Worm (Caenorhabditis elegans) whole organism, L1 larva: Measurements from ENCODE around the gene metl-18.

Experiments
- F16B12.6 ChIP-seq: fragments of 150-350 bp; optimal IDR thresholded peaks from 2 replicates; lab custom pipeline; 2014; ENCODE audit warnings: missing biosample characterization, missing genetic modification characterization
- blmp-1 ChIP-seq: fragments of 150-350 bp; optimal IDR thresholded peaks from 2 replicates; lab custom pipeline; 2014; ENCODE audit warnings: missing biosample characterization, missing genetic modification characterization
- dpl-1 ChIP-seq, 3 experiments: fragments of 150-350 bp in 2 of 3; sonication (generic microtip) in 1 of 3; optimal IDR thresholded peaks; 2 replicates each; lab custom pipeline; 2014 to 2017; ENCODE audit warnings: missing biosample characterization in 3 of 3, missing genetic modification characterization in 3 of 3, missing genetic modification reagents in 3 of 3
- dsc-1 ChIP-seq: sonication (generic microtip); optimal IDR thresholded peaks from 2 replicates; lab custom pipeline; 2016; ENCODE audit warnings: mild to moderate bottlenecking, missing genetic modification characterization, missing compliant biosample characterization
- efl-1 ChIP-seq, 4 experiments: fragments of 150-350 bp; optimal IDR thresholded peaks in 3 of 4; peaks in 1 of 4; 1 replicate in 1 of 4; 2 replicates in 3 of 4; lab custom pipeline; 2014; ENCODE audit warnings: missing biosample characterization in 2 of 4, missing genetic modification characterization in 2 of 4, missing genetic modification reagents in 2 of 4
- efl-3 ChIP-seq: fragments of 200-800 bp; sonication (Bioruptor generic); optimal IDR thresholded peaks from 2 replicates; lab custom pipeline; 2018; ENCODE audit warnings: mild to moderate bottlenecking, missing genetic modification characterization, missing compliant biosample characterization
- egl-27 ChIP-seq, 2 experiments: fragments of 150-350 bp in 1 of 2; sonication (generic microtip); optimal IDR thresholded peaks; 3 replicates each; lab custom pipeline; 2017 to 2018; ENCODE audit warnings: missing biosample characterization in 2 of 2, missing genetic modification characterization in 2 of 2, missing genetic modification reagents in 2 of 2
- elt-2 ChIP-seq: sonication (generic microtip); optimal IDR thresholded peaks from 2 replicates; lab custom pipeline; 2016; ENCODE audit warnings: missing genetic modification characterization, mild to moderate bottlenecking, inconsistent platforms, missing compliant biosample characterization, missing genetic modification reagents
- fkh-4 ChIP-seq: sonication (generic microtip); optimal IDR thresholded peaks from 2 replicates; lab custom pipeline; 2016; ENCODE audit warnings: missing compliant biosample characterization, missing genetic modification characterization, borderline replicate concordance
- fkh-8 ChIP-seq: sonication (generic microtip); optimal IDR thresholded peaks from 2 replicates; lab custom pipeline; 2016; ENCODE audit warnings: mild to moderate bottlenecking, missing genetic modification characterization, missing compliant biosample characterization
- hlh-4 ChIP-seq: sonication (generic microtip); optimal IDR thresholded peaks from 2 replicates; lab custom pipeline; 2016; ENCODE audit warnings: mild to moderate bottlenecking, missing genetic modification characterization, missing compliant biosample characterization
- hpl-2 ChIP-seq: fragments of 150-350 bp; optimal IDR thresholded peaks from 2 replicates; lab custom pipeline; 2014; ENCODE audit warnings: missing biosample characterization, missing genetic modification reagents, missing genetic modification characterization
- irx-1 ChIP-seq: sonication (generic microtip); optimal IDR thresholded peaks from 2 replicates; lab custom pipeline; 2016; ENCODE audit warnings: missing genetic modification characterization, missing compliant biosample characterization
- lin-13 ChIP-seq: fragments of 150-350 bp; optimal IDR thresholded peaks from 2 replicates; lab custom pipeline; 2014; ENCODE audit warnings: missing biosample characterization, missing genetic modification reagents, missing genetic modification characterization
- lin-15B ChIP-seq: fragments of 150-350 bp; sonication (generic microtip); optimal IDR thresholded peaks from 3 replicates; lab custom pipeline; 2014; ENCODE audit warnings: missing biosample characterization, missing genetic modification characterization
- lin-35 ChIP-seq, 2 experiments: fragments of 150-350 bp; optimal IDR thresholded peaks; 2 replicates each; lab custom pipeline; 2014; ENCODE audit warnings: missing biosample characterization in 2 of 2, missing genetic modification characterization in 2 of 2, missing genetic modification reagents in 2 of 2
- mdl-1 ChIP-seq, 2 experiments: fragments of 150-350 bp; optimal IDR thresholded peaks; 2 replicates each; lab custom pipeline; 2014 to 2017; ENCODE audit warnings: missing biosample characterization in 2 of 2, missing genetic modification characterization in 2 of 2, inconsistent platforms in 1 of 2
- mep-1 ChIP-seq: fragments of 150-350 bp; optimal IDR thresholded peaks from 2 replicates; lab custom pipeline; 2014; ENCODE audit warnings: missing biosample characterization, missing genetic modification characterization
- nhr-11 ChIP-seq: fragments of 150-350 bp; optimal IDR thresholded peaks from 2 replicates; lab custom pipeline; 2014; ENCODE audit warnings: missing biosample characterization, missing genetic modification characterization
- nhr-19 ChIP-seq: fragments of 200-800 bp; sonication (Bioruptor generic); conservative IDR thresholded peaks from 2 replicates; pipeline ENCODE4 v1.3.6; 2022; ENCODE audit warnings: missing genetic modification characterization, missing compliant biosample characterization
- nhr-20 ChIP-seq: sonication (generic microtip); optimal IDR thresholded peaks from 2 replicates; lab custom pipeline; 2016; ENCODE audit warnings: mild to moderate bottlenecking, missing genetic modification characterization, missing compliant biosample characterization
- nhr-76 ChIP-seq: sonication (generic microtip); optimal IDR thresholded peaks from 2 replicates; lab custom pipeline; 2017; ENCODE audit warnings: missing biosample characterization, missing genetic modification characterization
- nhr-84 ChIP-seq: sonication (generic microtip); optimal IDR thresholded peaks from 2 replicates; lab custom pipeline; 2017; ENCODE audit warnings: missing biosample characterization, missing genetic modification characterization
- nhr-85 ChIP-seq: sonication (generic microtip); peaks from one replicate; lab custom pipeline; 2016; ENCODE audit warnings: missing genetic modification characterization, inconsistent platforms, missing compliant biosample characterization
- nhr-90 ChIP-seq: sonication (generic microtip); optimal IDR thresholded peaks from 2 replicates; lab custom pipeline; 2016; ENCODE audit warnings: mild to moderate bottlenecking, missing genetic modification characterization, missing compliant biosample characterization; ENCODE audit not compliant: poor library complexity
- pqm-1 ChIP-seq: sonication (generic microtip); optimal IDR thresholded peaks from 3 replicates; lab custom pipeline; 2017; ENCODE audit warnings: missing biosample characterization, missing genetic modification characterization
- rnt-1 ChIP-seq: sonication (generic microtip); optimal IDR thresholded peaks from 2 replicates; lab custom pipeline; 2016; ENCODE audit warnings: mild to moderate bottlenecking, missing genetic modification characterization, moderate library complexity, missing compliant biosample characterization
- skn-1 ChIP-seq: fragments of 150-350 bp; optimal IDR thresholded peaks from 2 replicates; lab custom pipeline; 2014; ENCODE audit warnings: missing biosample characterization, missing genetic modification characterization
- tbx-2 ChIP-seq: sonication (generic microtip); optimal IDR thresholded peaks from 2 replicates; lab custom pipeline; 2016; ENCODE audit warnings: missing genetic modification characterization, missing compliant biosample characterization
- unc-130 ChIP-seq: fragments of 150-350 bp; optimal IDR thresholded peaks from 2 replicates; lab custom pipeline; 2017; ENCODE audit warnings: missing biosample characterization, missing genetic modification characterization, inconsistent platforms
- unc-30 ChIP-seq: sonication (generic microtip); optimal IDR thresholded peaks from 2 replicates; lab custom pipeline; 2017; ENCODE audit warnings: missing biosample characterization, missing genetic modification characterization
- unc-86 ChIP-seq: sonication (generic microtip); optimal IDR thresholded peaks from 2 replicates; lab custom pipeline; 2016; ENCODE audit warnings: missing genetic modification characterization, missing compliant biosample characterization
- vab-15 ChIP-seq: sonication (generic microtip); optimal IDR thresholded peaks from 2 replicates; lab custom pipeline; 2017; ENCODE audit warnings: missing genotype, mild to moderate bottlenecking, missing genetic modification characterization, missing compliant biosample characterization
- zag-1 ChIP-seq: fragments of 150-350 bp; optimal IDR thresholded peaks from 2 replicates; lab custom pipeline; 2014; ENCODE audit warnings: missing biosample characterization, missing genetic modification characterization

metl-18 gene

DNA sequence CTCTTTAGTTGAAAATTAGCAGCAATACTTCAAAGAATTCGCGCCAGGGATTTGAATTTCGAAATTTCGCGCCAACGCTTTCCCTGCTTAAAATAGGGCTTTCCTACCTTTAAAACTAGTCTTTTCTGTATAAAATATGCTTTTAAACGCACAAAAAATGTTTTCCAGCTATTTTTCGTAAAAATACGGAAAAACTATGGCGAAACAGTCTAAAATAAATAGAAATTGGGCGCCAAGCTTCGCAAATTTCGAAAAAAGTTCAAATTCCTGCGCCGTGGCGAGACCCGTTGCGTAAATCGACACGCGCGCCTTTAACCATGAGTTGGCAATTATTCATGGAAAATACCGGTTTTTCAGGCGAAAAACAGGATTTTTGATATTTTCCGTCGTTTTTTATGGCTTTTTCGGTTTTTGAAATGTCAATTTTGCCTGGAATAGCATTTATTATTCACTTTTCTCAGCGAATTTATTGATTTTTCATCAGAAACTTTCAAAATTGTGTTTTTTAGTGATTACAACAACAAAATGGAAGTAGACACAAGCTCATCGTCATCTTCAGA lies 21.1 kb upstream of the metl-18 start, which contains the start of the genes npp-9 and F59A2.5 (continued):
- TF ChIP-seq elt-2 (tag; lab: Kevin White, UChicago) (no peak), nhr-11 (no peak), pqm-1 (no peak), nhr-76 (tag; lab: Kevin White, UChicago) (no peak), nhr-85 (tag; lab: Kevin White, UChicago) (peak; percentile 70), F16B12.6 (peak; percentile 27), tbx-2 (peak; percentile 2), lin-15B (tag; lab: Kevin White, UChicago) (peak; percentile 43), lin-13 (GFP tag; lab: Kevin White, UChicago) (peak; percentile 31), dpl-1 (GFP tag; optimal IDR thresholded peaks at IDR 0.05; lab: Kevin White, UChicago) (peak; percentile 69 to 81 (median 72)), skn-1 (tag; lab: Kevin White, UChicago) (peak; percentile 57), blmp-1 (tag; lab: Kevin White, UChicago) (peak; percentile 40)

DNA sequence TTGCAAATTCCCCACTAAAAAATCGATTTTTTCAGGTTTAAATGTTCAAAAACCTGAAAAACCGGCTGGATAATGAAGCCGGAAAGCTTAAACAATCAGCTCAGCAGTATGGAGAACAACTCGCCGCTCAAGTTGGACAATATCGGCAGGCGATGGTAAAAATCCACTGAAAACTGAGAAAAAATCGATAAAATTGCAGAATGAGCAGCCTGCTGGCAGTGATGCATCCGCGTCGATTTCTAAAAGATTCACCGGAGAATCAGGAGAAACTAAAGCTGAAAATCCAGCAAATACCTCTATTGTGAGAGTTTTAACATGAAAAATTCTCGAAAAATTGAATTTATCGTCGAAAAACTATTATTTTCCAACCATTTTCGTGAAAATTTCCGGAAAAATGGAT lies 20.0 kb upstream of the metl-18 start, which contains the start of gene golg-4:
Gene golg-4 (plus strand): TSS at position 34 of the 400 bp plus-strand sequence.
- TF ChIP-seq efl-1 (optimal IDR thresholded peaks at IDR 0.05; lab: Kevin White, UChicago) = no peak
- peak in 1 of 2 experiments; percentile 33 for TF ChIP-seq efl-1 (GFP tag; optimal IDR thresholded peaks at IDR 0.05 in 1 of 2; lab: Kevin White, UChicago)
- TF ChIP-seq nhr-76 (tag; lab: Kevin White, UChicago) = no peak

DNA sequence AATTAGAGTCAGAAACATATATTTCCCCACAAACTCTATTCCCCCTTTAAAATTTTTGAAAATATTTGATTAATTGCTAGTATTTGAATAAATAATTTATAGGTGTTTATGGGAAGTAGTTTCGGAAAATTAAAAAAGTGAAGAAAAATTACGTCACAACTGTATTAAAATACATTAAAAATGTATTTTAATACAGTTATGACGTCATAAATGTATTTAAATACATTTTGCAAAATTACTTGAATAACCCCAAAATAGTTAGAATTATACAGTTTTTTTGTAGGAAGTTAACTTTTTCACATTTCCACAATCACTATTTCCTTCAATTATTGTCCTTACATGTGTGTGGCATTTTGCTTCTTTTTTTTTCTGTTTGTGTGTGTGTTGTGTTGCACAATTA lies 12.1 kb upstream of the metl-18 start:
- TF ChIP-seq nhr-20 (no peak), nhr-84 (no peak), skn-1 (tag; lab: Kevin White, UChicago) (no peak)

DNA sequence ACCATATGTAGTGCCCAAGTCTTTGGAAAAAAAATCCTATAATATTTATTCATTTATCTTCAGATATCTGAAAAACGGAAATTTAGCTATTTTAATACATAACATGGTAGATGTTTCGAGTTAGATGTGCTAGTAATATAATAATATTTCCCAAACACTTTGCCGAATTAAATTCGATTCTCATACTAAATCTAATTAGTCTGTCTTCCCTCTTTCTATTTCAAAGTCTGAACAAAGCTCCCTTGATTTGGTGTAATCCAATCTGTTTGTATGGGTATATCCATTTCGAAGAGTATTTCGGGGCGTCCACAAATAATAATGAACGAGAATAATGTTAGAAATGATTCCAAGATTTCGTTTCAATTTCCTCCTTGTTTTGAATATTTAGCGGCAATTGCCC lies 11.1 kb upstream of the metl-18 start:
- TF ChIP-seq egl-27 (tag; optimal IDR thresholded peaks at IDR 0.05; lab: Kevin White, UChicago) = no peak
- no peak for TF ChIP-seq efl-1 (optimal IDR thresholded peaks at IDR 0.05; lab: Kevin White, UChicago)
- TF ChIP-seq efl-1 (GFP tag; optimal IDR thresholded peaks at IDR 0.05 in 1 of 2; lab: Kevin White, UChicago) = peak in 1 of 2 experiments; percentile 17
- no peak for TF ChIP-seq unc-30 (tag; lab: Kevin White, UChicago)
- TF ChIP-seq unc-130 (tag; lab: Kevin White, UChicago) = no peak

DNA sequence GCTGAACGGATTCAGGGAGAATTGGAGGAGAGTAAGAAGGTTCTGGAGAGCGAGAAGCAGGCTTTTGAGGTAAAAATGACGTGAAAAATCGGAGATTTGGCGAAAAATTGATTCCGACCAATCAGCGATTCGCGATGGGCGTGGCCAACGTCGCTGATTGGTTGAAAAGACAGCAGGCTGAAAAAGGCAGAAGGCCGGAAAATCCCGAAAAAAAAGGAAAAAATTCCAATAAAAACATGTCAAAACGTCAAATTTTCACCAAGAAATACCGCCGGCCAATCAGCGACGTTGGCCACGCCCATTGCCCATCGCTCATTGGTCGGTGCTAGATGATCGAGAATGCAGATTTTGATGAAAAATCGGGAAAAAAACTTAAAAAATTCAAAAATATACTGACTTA lies 8.1 kb upstream of the metl-18 start:
- TF ChIP-seq mep-1 (tag; lab: Kevin White, UChicago) (no peak), unc-86 (tag; lab: Kevin White, UChicago) (no peak), efl-3 (GFP tag; lab: Kevin White, UChicago) (no peak), vab-15 (tag; lab: Kevin White, UChicago) (no peak), dsc-1 (tag; lab: Kevin White, UChicago) (no peak), fkh-4 (tag; lab: Kevin White, UChicago) (no peak), lin-13 (GFP tag; lab: Kevin White, UChicago) (no peak), nhr-90 (tag; lab: Kevin White, UChicago) (no peak), mdl-1 (tag; optimal IDR thresholded peaks at IDR 0.05; lab: Kevin White, UChicago) (no peak), efl-1 (optimal IDR thresholded peaks at IDR 0.05; lab: Kevin White, UChicago) (no peak), efl-1 (GFP tag; optimal IDR thresholded peaks at IDR 0.05 in 1 of 2; lab: Kevin White, UChicago) (no peak), lin-35 (GFP tag; optimal IDR thresholded peaks at IDR 0.05; lab: Kevin White, UChicago) (no peak), rnt-1 (tag; lab: Kevin White, UChicago) (no peak), zag-1 (tag; lab: Kevin White, UChicago) (no peak), nhr-11 (no peak), skn-1 (tag; lab: Kevin White, UChicago) (no peak), fkh-8 (tag; lab: Kevin White, UChicago) (no peak), hpl-2 (GFP tag; lab: Kevin White, UChicago) (no peak), hlh-4 (tag; lab: Kevin White, UChicago) (no peak), irx-1 (tag; lab: Kevin White, UChicago) (no peak), nhr-19 (GFP tag; lab: Robert Waterston, UW) (no peak)
